Fruit fly (Drosophila melanogaster) S2 (cell line): ENCODE results near the gene CG11597.

Experiments used
- CG8478 ChIP-seq: fragments of >200 bp; optimal IDR thresholded peaks from 2 replicates; lab custom pipeline; 2018
- CTCF ChIP-seq, 2 experiments: fragments of >200 bp; optimal IDR thresholded peaks; 2 replicates each; lab custom pipeline; 2018

DNA sequence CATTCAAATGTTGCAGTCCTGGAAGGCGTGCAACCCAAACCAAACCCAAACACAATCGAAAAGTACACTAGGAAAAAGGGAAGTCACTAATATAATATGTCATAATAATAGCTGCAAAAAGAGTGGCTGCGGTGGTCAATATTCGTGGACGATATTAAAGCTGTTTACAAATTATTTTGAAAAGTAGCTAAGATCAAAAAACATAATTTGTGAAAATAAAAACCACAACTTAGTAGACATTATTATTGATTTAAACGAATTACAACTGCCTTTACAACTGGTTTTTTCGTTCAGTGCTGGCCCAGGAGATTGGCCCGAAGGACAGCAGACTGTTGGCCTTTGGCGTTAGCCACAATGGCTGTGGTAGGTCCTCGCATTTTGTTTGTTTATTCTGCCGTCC, 36.7 kb upstream of the CG11597 start:
- TF ChIP-seq CG8478 (lab: Kevin White, UChicago) (no peak), CTCF (optimal IDR thresholded peaks at IDR 0.05; lab: Kevin White, UChicago) (no peak)
